Worm (Caenorhabditis elegans) whole organism, L2 larva: ENCODE measurements around the gene W05B10.3.

Experiments
- C34F6.9 ChIP-seq: fragments of 150-350 bp; optimal IDR thresholded peaks from 2 replicates; lab custom pipeline; 2014; ENCODE audit warnings: missing biosample characterization, missing genetic modification characterization
- F13H6.1 ChIP-seq: sonication (generic microtip); optimal IDR thresholded peaks from 2 replicates; lab custom pipeline; 2016; ENCODE audit warnings: missing genetic modification characterization, missing compliant biosample characterization
- Y55F3AM.14 ChIP-seq: fragments of 200-800 bp; sonication (Bioruptor generic); optimal IDR thresholded peaks from 2 replicates; lab custom pipeline; 2018; ENCODE audit warnings: mild to moderate bottlenecking, missing genetic modification characterization, missing compliant biosample characterization
- ZK546.5 ChIP-seq: sonication (generic microtip); optimal IDR thresholded peaks from 2 replicates; lab custom pipeline; 2017; ENCODE audit warnings: missing biosample characterization, missing genetic modification characterization
- alr-1 ChIP-seq: fragments of 150-350 bp; optimal IDR thresholded peaks from 2 replicates; lab custom pipeline; 2014; ENCODE audit warnings: missing biosample characterization, missing genetic modification characterization
- aly-2 ChIP-seq: fragments of 150-350 bp; optimal IDR thresholded peaks from 2 replicates; lab custom pipeline; 2014; ENCODE audit warnings: missing biosample characterization, missing genetic modification characterization
- ama-1 ChIP-seq: fragments of 150-350 bp; optimal IDR thresholded peaks from 2 replicates; lab custom pipeline; 2018; ENCODE audit warnings: inconsistent platforms
- blmp-1 ChIP-seq: sonication (generic microtip); optimal IDR thresholded peaks from 2 replicates; lab custom pipeline; 2017; ENCODE audit warnings: missing genetic modification characterization, mild to moderate bottlenecking, missing compliant biosample characterization, antibody characterized with exemption, moderate library complexity; ENCODE audit not compliant: insufficient read depth
- crh-2 ChIP-seq: sonication (generic microtip); optimal IDR thresholded peaks from 2 replicates; lab custom pipeline; 2017; ENCODE audit warnings: missing biosample characterization, missing genetic modification characterization
- dmd-4 ChIP-seq: sonication (generic microtip); optimal IDR thresholded peaks from 2 replicates; lab custom pipeline; 2017; ENCODE audit warnings: missing biosample characterization, missing genetic modification characterization
- egl-27 ChIP-seq: sonication (generic microtip); optimal IDR thresholded peaks from 3 replicates; lab custom pipeline; 2017; ENCODE audit warnings: missing biosample characterization, missing genetic modification reagents, missing genetic modification characterization
- elt-1 ChIP-seq: fragments of 150-350 bp; optimal IDR thresholded peaks from 2 replicates; lab custom pipeline; 2014; ENCODE audit warnings: missing biosample characterization, missing genetic modification characterization
- elt-3 ChIP-seq: sonication (generic microtip); optimal IDR thresholded peaks from 2 replicates; lab custom pipeline; 2017; ENCODE audit warnings: missing biosample characterization, missing genetic modification characterization
- fos-1 ChIP-seq: fragments of 150-350 bp; optimal IDR thresholded peaks from 2 replicates; lab custom pipeline; 2014; ENCODE audit warnings: missing biosample characterization, missing genetic modification characterization
- gmeb-1 ChIP-seq: fragments of 150-350 bp; optimal IDR thresholded peaks from 2 replicates; lab custom pipeline; 2014; ENCODE audit warnings: missing biosample characterization, missing genetic modification characterization
- lin-11 ChIP-seq: fragments of 150-350 bp; sonication (generic microtip); optimal IDR thresholded peaks from 2 replicates; lab custom pipeline; 2014; ENCODE audit warnings: missing biosample characterization, missing genetic modification characterization, inconsistent platforms, mixed read lengths
- lin-13 ChIP-seq: fragments of 150-350 bp; optimal IDR thresholded peaks from 2 replicates; lab custom pipeline; 2014; ENCODE audit warnings: missing biosample characterization, missing genetic modification reagents, missing genetic modification characterization
- lin-39 ChIP-seq: fragments of 150-350 bp; optimal IDR thresholded peaks from 2 replicates; lab custom pipeline; 2014; ENCODE audit warnings: missing biosample characterization, missing genetic modification reagents, missing genetic modification characterization
- lsy-2 ChIP-seq, 2 experiments: fragments of 150-350 bp in 1 of 2; sonication (generic microtip) in 1 of 2; optimal IDR thresholded peaks; 2 replicates each; lab custom pipeline; 2014 to 2017; ENCODE audit warnings: missing biosample characterization in 2 of 2, missing genetic modification characterization in 2 of 2
- mab-5 ChIP-seq: fragments of 150-350 bp; optimal IDR thresholded peaks from 2 replicates; lab custom pipeline; 2014; ENCODE audit warnings: missing biosample characterization, missing genetic modification characterization
- mbf-1 ChIP-seq: sonication (generic microtip); optimal IDR thresholded peaks from 2 replicates; lab custom pipeline; 2017; ENCODE audit warnings: missing biosample characterization, missing genetic modification characterization
- mdl-1 ChIP-seq, 2 experiments: fragments of 150-350 bp in 1 of 2; sonication (generic microtip) in 1 of 2; optimal IDR thresholded peaks; 2 replicates each; lab custom pipeline; 2017; ENCODE audit warnings: missing biosample characterization in 2 of 2, missing genetic modification characterization in 2 of 2
- nhr-10 ChIP-seq: sonication (generic microtip); optimal IDR thresholded peaks from 2 replicates; lab custom pipeline; 2017; ENCODE audit warnings: missing biosample characterization, missing genetic modification characterization
- nhr-11 ChIP-seq: fragments of 150-350 bp; optimal IDR thresholded peaks from 2 replicates; lab custom pipeline; 2014; ENCODE audit warnings: missing biosample characterization, missing genetic modification characterization
- nhr-129 ChIP-seq: fragments of 150-350 bp; optimal IDR thresholded peaks from 2 replicates; lab custom pipeline; 2014; ENCODE audit warnings: missing biosample characterization, missing genetic modification characterization
- nhr-21 ChIP-seq: fragments of 150-350 bp; optimal IDR thresholded peaks from 2 replicates; lab custom pipeline; 2014; ENCODE audit warnings: missing biosample characterization, missing genetic modification characterization
- nhr-23 ChIP-seq: fragments of 150-350 bp; optimal IDR thresholded peaks from 2 replicates; lab custom pipeline; 2014; ENCODE audit warnings: missing biosample characterization, missing genetic modification reagents, missing genetic modification characterization
- nhr-237 ChIP-seq: fragments of 150-350 bp; optimal IDR thresholded peaks from 2 replicates; lab custom pipeline; 2014; ENCODE audit warnings: missing biosample characterization, missing genetic modification characterization
- nhr-25 ChIP-seq: fragments of 150-350 bp; sonication (generic microtip); optimal IDR thresholded peaks from 3 replicates; lab custom pipeline; 2014; ENCODE audit warnings: missing biosample characterization, missing genetic modification characterization
- nhr-6 ChIP-seq: fragments of 150-350 bp; optimal IDR thresholded peaks from 2 replicates; lab custom pipeline; 2014; ENCODE audit warnings: missing biosample characterization, missing genetic modification characterization
- nhr-77 ChIP-seq: fragments of 150-350 bp; optimal IDR thresholded peaks from 2 replicates; lab custom pipeline; 2014; ENCODE audit warnings: missing biosample characterization, missing genetic modification characterization
- sem-4 ChIP-seq: fragments of 150-350 bp; optimal IDR thresholded peaks from 2 replicates; lab custom pipeline; 2014; ENCODE audit warnings: missing biosample characterization, missing genetic modification reagents, missing genetic modification characterization
- skn-1 ChIP-seq: sonication (generic microtip); optimal IDR thresholded peaks from 2 replicates; lab custom pipeline; 2017; ENCODE audit warnings: missing biosample characterization, missing genetic modification characterization
- sma-3 ChIP-seq: sonication (generic microtip); optimal IDR thresholded peaks from 2 replicates; lab custom pipeline; 2016; ENCODE audit warnings: missing genetic modification reagents, missing genetic modification characterization, missing compliant biosample characterization
- sma-9 ChIP-seq, 2 experiments: fragments of 150-350 bp in 1 of 2; sonication (generic microtip) in 1 of 2; optimal IDR thresholded peaks; 2 replicates each; lab custom pipeline; 2014 to 2016; ENCODE audit warnings: missing genetic modification characterization in 2 of 2, mild to moderate bottlenecking in 1 of 2, missing biosample characterization in 1 of 2, missing compliant biosample characterization in 1 of 2, missing genetic modification reagents in 1 of 2, moderate library complexity in 1 of 2
- snpc-4 ChIP-seq: fragments of 150-350 bp; optimal IDR thresholded peaks from 2 replicates; lab custom pipeline; 2014; ENCODE audit warnings: missing biosample characterization, missing genetic modification characterization
- unc-55 ChIP-seq: fragments of 150-350 bp; sonication (generic microtip); optimal IDR thresholded peaks from 3 replicates; lab custom pipeline; 2014; ENCODE audit warnings: missing biosample characterization, missing genetic modification reagents, missing genetic modification characterization
- unc-62 ChIP-seq: fragments of 150-350 bp; optimal IDR thresholded peaks from 2 replicates; lab custom pipeline; 2014; ENCODE audit warnings: missing biosample characterization, missing genetic modification reagents, missing genetic modification characterization
- zag-1 ChIP-seq: fragments of 150-350 bp; optimal IDR thresholded peaks from 2 replicates; lab custom pipeline; 2014; ENCODE audit warnings: missing biosample characterization, missing genetic modification characterization
- ztf-1 ChIP-seq: fragments of 200-800 bp; sonication (Bioruptor generic); conservative IDR thresholded peaks from 2 replicates; pipeline ENCODE4 v1.3.6; 2022; ENCODE audit warnings: missing genetic modification characterization, missing compliant biosample characterization
- ztf-11 ChIP-seq: sonication (generic microtip); optimal IDR thresholded peaks from 2 replicates; lab custom pipeline; 2017; ENCODE audit warnings: missing biosample characterization, missing genetic modification characterization
- ztf-4 ChIP-seq: fragments of 150-350 bp; optimal IDR thresholded peaks from 2 replicates; lab custom pipeline; 2014; ENCODE audit warnings: missing biosample characterization, missing genetic modification characterization

The W05B10.3 gene

ce11 chrV:12660280-12660818 lies 1.2 kb downstream of the W05B10.3 start, which contains the start of gene his-74:
TSS of gene his-74 (minus strand) at chrV:12660330.
- TF ChIP-seq lsy-2 (tag; optimal IDR thresholded peaks at IDR 0.05; lab: Kevin White, UChicago): no peak

- TF ChIP-seq elt-3 (tag; lab: Kevin White, UChicago) (no peak), sma-3 (GFP tag; lab: Kevin White, UChicago) (peak; percentile 72), nhr-129 (tag; lab: Kevin White, UChicago) (peak; percentile 69), ztf-1 (GFP tag; lab: Robert Waterston, UW) (no peak), nhr-237 (tag; lab: Kevin White, UChicago) (no peak), egl-27 (tag; lab: Kevin White, UChicago) (peak; percentile 56), sma-9 (GFP tag; optimal IDR thresholded peaks at IDR 0.05; lab: Kevin White, UChicago) (peak; percentile 85), sma-9 (tag; optimal IDR thresholded peaks at IDR 0.05; lab: Kevin White, UChicago) (no peak), nhr-25 (tag; lab: Kevin White, UChicago) (peak; percentile 81), C34F6.9 (tag; lab: Kevin White, UChicago) (peak; percentile 67), nhr-77 (tag; lab: Kevin White, UChicago) (no peak), nhr-21 (tag; lab: Kevin White, UChicago) (peak; percentile 43), lsy-2 (tag; optimal IDR thresholded peaks at IDR 0.05; lab: Kevin White, UChicago) (peak; percentile 36 to 87), F13H6.1 (tag; lab: Kevin White, UChicago) (peak; percentile 27), crh-2 (tag; lab: Kevin White, UChicago) (peak; percentile 82), unc-55 (GFP tag; lab: Kevin White, UChicago) (peak; percentile 83), Y55F3AM.14 (GFP tag; lab: Kevin White, UChicago) (no peak), sem-4 (peak; percentile 34), fos-1 (tag; lab: Kevin White, UChicago) (peak; percentile 24), snpc-4 (tag; lab: Kevin White, UChicago) (peak; percentile 51), ztf-4 (tag; lab: Kevin White, UChicago) (peak; percentile 1), lin-13 (GFP tag; lab: Kevin White, UChicago) (peak; percentile 59), gmeb-1 (tag; lab: Kevin White, UChicago) (peak; percentile 75)
Observed at ce11 chrV:12659426-12659825, 2.1 kb downstream of the W05B10.3 start, which contains the start of gene ccch-3. TSS of gene ccch-3 (minus strand) at chrV:12659687.

- TF ChIP-seq fos-1 (tag; lab: Kevin White, UChicago) (no peak), skn-1 (tag; lab: Kevin White, UChicago) (no peak), C34F6.9 (tag; lab: Kevin White, UChicago) (no peak), zag-1 (no peak), unc-62 (GFP tag; lab: Kevin White, UChicago) (no peak), nhr-25 (tag; lab: Kevin White, UChicago) (no peak), lin-39 (tag; lab: Kevin White, UChicago) (no peak), lsy-2 (tag; optimal IDR thresholded peaks at IDR 0.05; lab: Kevin White, UChicago) (no peak), mdl-1 (tag; optimal IDR thresholded peaks at IDR 0.05; lab: Kevin White, UChicago) (no peak), nhr-129 (tag; lab: Kevin White, UChicago) (no peak), snpc-4 (tag; lab: Kevin White, UChicago) (no peak)
Observed at ce11 chrV:12658142-12658541, 3.4 kb downstream of the W05B10.3 start, which contains the start of gene W05B10.6. TSS of gene W05B10.6 (minus strand) at chrV:12658242.

ce11 chrV:12649636-12650035 lies 11.9 kb downstream of the W05B10.3 start, which contains the start of gene lin-25:
TSS of gene lin-25 (plus strand) at chrV:12649925.
- TF ChIP-seq nhr-77 (tag; lab: Kevin White, UChicago): no peak
- TF ChIP-seq nhr-10: no peak
- no peak for TF ChIP-seq ztf-11 (tag; lab: Kevin White, UChicago)
- TF ChIP-seq ztf-1 (GFP tag; lab: Robert Waterston, UW): no peak
- peak; percentile 25 for TF ChIP-seq zag-1
- no peak for TF ChIP-seq unc-62 (GFP tag; lab: Kevin White, UChicago)
- peak; percentile 60 for TF ChIP-seq unc-55 (GFP tag; lab: Kevin White, UChicago)
- no peak for TF ChIP-seq elt-1 (tag; lab: Kevin White, UChicago)
- no peak for TF ChIP-seq sma-3 (GFP tag; lab: Kevin White, UChicago)
- TF ChIP-seq lin-39 (tag; lab: Kevin White, UChicago): no peak
- TF ChIP-seq fos-1 (tag; lab: Kevin White, UChicago): peak; percentile 46
- TF ChIP-seq crh-2 (tag; lab: Kevin White, UChicago): no peak
- TF ChIP-seq skn-1 (tag; lab: Kevin White, UChicago): no peak
- TF ChIP-seq nhr-25 (tag; lab: Kevin White, UChicago): no peak
- TF ChIP-seq nhr-6: no peak
- no peak for TF ChIP-seq nhr-23 (tag; lab: Kevin White, UChicago)
- no peak for TF ChIP-seq lin-11
- TF ChIP-seq ama-1 (lab: Kevin White, UChicago): no peak
- TF ChIP-seq Y55F3AM.14 (GFP tag; lab: Kevin White, UChicago): no peak
- no peak for TF ChIP-seq aly-2 (tag; lab: Kevin White, UChicago)
- no peak for TF ChIP-seq alr-1 (tag; lab: Kevin White, UChicago)
- no peak for TF ChIP-seq ZK546.5
- TF ChIP-seq mbf-1 (tag; lab: Kevin White, UChicago): no peak
- TF ChIP-seq dmd-4 (tag; lab: Kevin White, UChicago): no peak
- no peak for TF ChIP-seq nhr-237 (tag; lab: Kevin White, UChicago)
- no peak for TF ChIP-seq mdl-1 (tag; optimal IDR thresholded peaks at IDR 0.05; lab: Kevin White, UChicago)
- TF ChIP-seq nhr-11: no peak
- no peak for TF ChIP-seq lin-13 (GFP tag; lab: Kevin White, UChicago)
- no peak for TF ChIP-seq mab-5
- TF ChIP-seq gmeb-1 (tag; lab: Kevin White, UChicago): no peak
- peak; percentile 20 for TF ChIP-seq snpc-4 (tag; lab: Kevin White, UChicago)
- TF ChIP-seq blmp-1 (tag; lab: Kevin White, UChicago): no peak
